Fruit fly (Drosophila melanogaster): ENCODE data around the gene CG9072.
A peak's percentile ranks its signal among the peaks of the same experiment; 100 is the strongest.

The CG9072 gene

dm6 chrX:15080780-15081402, 15.0 kb downstream of the CG9072 start, which contains the start of gene CG33177 (continued):
- TF ChIP-seq Ets96B (tag; optimal IDR thresholded peaks at IDR 0.05) (no peak), esn (GFP tag; optimal IDR thresholded peaks at IDR 0.05) (peak; percentile 29), CG11294 (GFP tag; IDR thresholded peaks at IDR 0.05) (no peak), Sox14 (GFP tag; optimal IDR thresholded peaks at IDR 0.05) (no peak), fd59A (GFP tag; optimal IDR thresholded peaks at IDR 0.05) (no peak), fkh (GFP tag; optimal IDR thresholded peaks at IDR 0.05) (peak; percentile 25), CG6276 (GFP tag; optimal IDR thresholded peaks at IDR 0.05) (no peak), pdm3 (GFP tag; optimal IDR thresholded peaks at IDR 0.05) (peak; percentile 18)

- TF ChIP-seq CG11902 (GFP tag; optimal IDR thresholded peaks at IDR 0.05), result no peak
- TF ChIP-seq fd85E (GFP tag; optimal IDR thresholded peaks at IDR 0.05), result no peak
- TF ChIP-seq Smox (GFP tag; optimal IDR thresholded peaks at IDR 0.05), result no peak
- no peak for TF ChIP-seq CG11294 (GFP tag; IDR thresholded peaks at IDR 0.05)
- TF ChIP-seq dac (GFP tag; optimal IDR thresholded peaks at IDR 0.05), result no peak
- TF ChIP-seq CG9139 (GFP tag; optimal IDR thresholded peaks at IDR 0.05), result peak; percentile 74
- TF ChIP-seq ss (GFP tag; optimal IDR thresholded peaks at IDR 0.05), result peak; percentile 80 to 83
- TF ChIP-seq topi (GFP tag; optimal IDR thresholded peaks at IDR 0.05), result no peak
- TF ChIP-seq CG34406 (GFP tag; optimal IDR thresholded peaks at IDR 0.05), result no peak
- no peak for TF ChIP-seq esn (GFP tag; optimal IDR thresholded peaks at IDR 0.05)
- TF ChIP-seq CG6854 (GFP tag; optimal IDR thresholded peaks at IDR 0.05), result peak; percentile 1
- TF ChIP-seq net (GFP tag; optimal IDR thresholded peaks at IDR 0.05), result peak; percentile 21
- peak in 1 of 2 experiments; percentile 10 for TF ChIP-seq salr (GFP tag; optimal IDR thresholded peaks at IDR 0.05)
- TF ChIP-seq CG6808 (GFP tag; optimal IDR thresholded peaks at IDR 0.05), result peak; percentile 81
- TF ChIP-seq svp (GFP tag), result no peak
- no peak for TF ChIP-seq Met (GFP tag; optimal IDR thresholded peaks at IDR 0.05)
- TF ChIP-seq CG1621 (tag; optimal IDR thresholded peaks at IDR 0.05), result peak; percentile 19
- no peak for TF ChIP-seq CG31627 (GFP tag; optimal IDR thresholded peaks at IDR 0.05)
- TF ChIP-seq Sox102F (GFP tag; optimal IDR thresholded peaks at IDR 0.05), result no peak
- no peak for TF ChIP-seq fd59A (GFP tag; optimal IDR thresholded peaks at IDR 0.05)
- TF ChIP-seq Hr38 (GFP tag; optimal IDR thresholded peaks at IDR 0.05), result no peak
- peak; percentile 13 for TF ChIP-seq CG10669 (GFP tag; optimal IDR thresholded peaks at IDR 0.05)
- no peak for TF ChIP-seq dsx (GFP tag; optimal IDR thresholded peaks at IDR 0.05; ENCODE audit: poor library complexity, severe bottlenecking)
- peak; percentile 25; the same call in 1 of the 3 replicates for TF ChIP-seq CG8119 (GFP tag; IDR thresholded peaks at IDR 0.05)
- TF ChIP-seq Blimp-1 (GFP tag; optimal IDR thresholded peaks at IDR 0.05), result no peak
- TF ChIP-seq spab (GFP tag; optimal IDR thresholded peaks at IDR 0.05), result peak; percentile 27
- TF ChIP-seq CG10631 (GFP tag; optimal IDR thresholded peaks at IDR 0.05), result no peak
- no peak for TF ChIP-seq vri (GFP tag; optimal IDR thresholded peaks at IDR 0.05)
- peak; percentile 9 for TF ChIP-seq CG3919 (GFP tag; optimal IDR thresholded peaks at IDR 0.05)
- TF ChIP-seq CG6792 (GFP tag; optimal IDR thresholded peaks at IDR 0.05), result no peak
- peak; percentile 13 for TF ChIP-seq Lpt (GFP tag; optimal IDR thresholded peaks at IDR 0.05)
- no peak for TF ChIP-seq CG8319 (GFP tag; optimal IDR thresholded peaks at IDR 0.05)
- no peak for TF ChIP-seq CG7368 (GFP tag; optimal IDR thresholded peaks at IDR 0.05)
- 0 out of 3 replicates have a peak, but pooled peaks have one; percentile 9 for TF ChIP-seq eg (GFP tag; IDR thresholded peaks at IDR 0.05)
- no peak for TF ChIP-seq Gug (GFP tag; IDR thresholded peaks at IDR 0.05)
- no peak; the same call in 1 of the 2 replicates for TF ChIP-seq CG15336 (GFP tag; IDR thresholded peaks at IDR 0.05)
- TF ChIP-seq CG6276 (GFP tag; optimal IDR thresholded peaks at IDR 0.05), result peak; percentile 48
- no peak for TF ChIP-seq Ets96B (tag; optimal IDR thresholded peaks at IDR 0.05)
Measured at dm6 chrX:15079945-15080344, 15.9 kb downstream of the CG9072 start.
